Worm (Caenorhabditis elegans): ENCODE data around the gene K08H2.3.

The K08H2.3 gene

ce11 chrX:13248265-13248664 is 11.1 kb downstream of the K08H2.3 start, which contains the start of gene K08H2.7:
K08H2.7 (minus strand) TSS chrX:13248437.
- TF ChIP-seq egl-27 (tag; optimal IDR thresholded peaks at IDR 0.05) (no peak), php-3 (GFP tag; IDR thresholded peaks at IDR 0.05) (no peak), zip-11 (GFP tag; IDR thresholded peaks at IDR 0.05) (no peak), aha-1 (tag) (peak; percentile 11), nhr-41 (GFP tag; IDR thresholded peaks at IDR 0.05) (no peak), duxl-1 (tag; optimal IDR thresholded peaks at IDR 0.05; ENCODE audit: poor library complexity) (no peak)

DNA sequence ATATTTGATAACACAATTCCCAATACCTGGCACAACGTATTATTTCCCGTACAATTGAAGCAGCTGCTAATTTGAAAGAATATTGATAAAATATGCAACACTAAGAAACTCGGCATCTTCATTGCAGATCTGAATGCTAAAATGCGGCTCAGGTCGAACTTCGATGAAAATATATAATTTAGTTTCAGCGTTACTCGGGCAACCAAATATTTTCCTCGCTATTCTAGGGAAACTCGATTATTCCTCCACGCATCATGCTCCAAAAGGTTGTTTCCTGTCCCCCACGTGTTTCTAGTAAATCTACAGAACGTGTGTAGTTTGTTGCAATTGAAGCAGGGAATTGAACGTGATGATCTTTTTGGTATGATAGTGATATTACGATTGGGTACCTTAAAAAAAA is 11.9 kb downstream of the K08H2.3 start:
- TF ChIP-seq ceh-82 (tag; optimal IDR thresholded peaks at IDR 0.05) (no peak), ceh-20 (GFP tag; IDR thresholded peaks at IDR 0.05) (no peak), dmd-9 (GFP tag; IDR thresholded peaks at IDR 0.05) (no peak), nhr-48 (tag; optimal IDR thresholded peaks at IDR 0.05) (no peak), ceh-32 (tag; optimal IDR thresholded peaks at IDR 0.05; ENCODE audit: poor library complexity) (no peak), lin-29 (GFP tag; IDR thresholded peaks at IDR 0.05) (no peak), unc-62 (GFP tag; optimal IDR thresholded peaks at IDR 0.05 in 1 of 2) (peak in 1 of 2 experiments; percentile 97), unc-62 (tag; optimal IDR thresholded peaks at IDR 0.05) (no peak), dmd-8 (GFP tag; IDR thresholded peaks at IDR 0.05) (no peak), rbr-2 (tag; optimal IDR thresholded peaks at IDR 0.05) (no peak), ama-1 (optimal IDR thresholded peaks at IDR 0.05) (no peak), zfp-2 (tag; optimal IDR thresholded peaks at IDR 0.05) (no peak), cey-2 (tag; optimal IDR thresholded peaks at IDR 0.05; ENCODE audit: borderline replicate concordance, insufficient read depth) (no peak), mxl-3 (GFP tag; optimal IDR thresholded peaks at IDR 0.05) (peak; percentile 15), attf-4 (tag; optimal IDR thresholded peaks at IDR 0.05) (no peak), aha-1 (tag) (peak; percentile 23), mxl-2 (GFP tag; conservative IDR thresholded peaks at IDR 0.05) (no peak), zip-2 (tag; optimal IDR thresholded peaks at IDR 0.05) (no peak), nhr-11 (tag; optimal IDR thresholded peaks at IDR 0.05) (no peak), T26A8.4 (GFP tag; IDR thresholded peaks at IDR 0.05) (no peak)

- no peak for TF ChIP-seq duxl-1 (tag; optimal IDR thresholded peaks at IDR 0.05; ENCODE audit: poor library complexity)
- TF ChIP-seq nhr-25 (tag; optimal IDR thresholded peaks at IDR 0.05; ENCODE audit: borderline replicate concordance, insufficient read depth): peak; percentile 53
- peak; percentile 83 for TF ChIP-seq hlh-11 (tag; optimal IDR thresholded peaks at IDR 0.05)
- TF ChIP-seq lsy-2 (tag; optimal IDR thresholded peaks at IDR 0.05): peak in 1 of 2 experiments; percentile 48
- TF ChIP-seq daf-16 (GFP tag; optimal IDR thresholded peaks at IDR 0.05): peak in 1 of 2 experiments; percentile 68
- TF ChIP-seq daf-16 (tag; optimal IDR thresholded peaks at IDR 0.05): peak; percentile 95
- no peak for TF ChIP-seq zip-2 (tag; optimal IDR thresholded peaks at IDR 0.05)
- TF ChIP-seq F49E8.2 (tag; optimal IDR thresholded peaks at IDR 0.05; ENCODE audit: borderline replicate concordance): no peak
- peak; percentile 39 for TF ChIP-seq nhr-48 (tag; optimal IDR thresholded peaks at IDR 0.05)
- TF ChIP-seq ceh-28 (tag; optimal IDR thresholded peaks at IDR 0.05): no peak
- peak; percentile 92 for TF ChIP-seq dve-1 (tag; optimal IDR thresholded peaks at IDR 0.05; ENCODE audit: insufficient read depth)
- TF ChIP-seq nhr-42 (GFP tag; IDR thresholded peaks at IDR 0.05): 0 out of 2 replicates have a peak, but pooled peaks have one; percentile 15
- TF ChIP-seq nhr-28 (tag; optimal IDR thresholded peaks at IDR 0.05): peak; percentile 95
- peak; percentile 98 for TF ChIP-seq aha-1 (tag)
- no peak for TF ChIP-seq ceh-44 (GFP tag; IDR thresholded peaks at IDR 0.05)
- TF ChIP-seq mxl-3 (GFP tag; optimal IDR thresholded peaks at IDR 0.05): peak; percentile 78
- TF ChIP-seq nhr-11 (tag; optimal IDR thresholded peaks at IDR 0.05): no peak
- peak; percentile 38 to 90 for TF ChIP-seq mdl-1 (tag; optimal IDR thresholded peaks at IDR 0.05)
- peak; percentile 34; the same call in 1 of the 2 replicates for TF ChIP-seq hmg-1.1 (GFP tag; IDR thresholded peaks at IDR 0.05)
- TF ChIP-seq T26A8.4 (GFP tag; IDR thresholded peaks at IDR 0.05): no peak
- peak; percentile 84 for TF ChIP-seq hlh-30 (tag; optimal IDR thresholded peaks at IDR 0.05; ENCODE audit: insufficient read depth)
- TF ChIP-seq lim-7 (GFP tag; IDR thresholded peaks at IDR 0.05): no peak
- TF ChIP-seq mxl-2 (GFP tag; conservative IDR thresholded peaks at IDR 0.05): no peak
- peak; percentile 65; the same call in 1 of the 2 replicates for TF ChIP-seq tra-1 (GFP tag; IDR thresholded peaks at IDR 0.05)
- 0 out of 2 replicates have a peak, but pooled peaks have one; percentile 44 for TF ChIP-seq php-3 (GFP tag; IDR thresholded peaks at IDR 0.05)
- peak; percentile 83 for TF ChIP-seq dmd-6 (GFP tag; IDR thresholded peaks at IDR 0.05)
- no peak for TF ChIP-seq Y105C5A.15 (GFP tag; IDR thresholded peaks at IDR 0.05)
- TF ChIP-seq nhr-237 (tag; optimal IDR thresholded peaks at IDR 0.05): no peak
- TF ChIP-seq nhr-77 (tag; optimal IDR thresholded peaks at IDR 0.05): peak; percentile 78
- TF ChIP-seq nhr-6 (tag; optimal IDR thresholded peaks at IDR 0.05): peak; percentile 6
- peak; percentile 86 for TF ChIP-seq nhr-10 (tag; optimal IDR thresholded peaks at IDR 0.05)
- TF ChIP-seq unc-62 (GFP tag; optimal IDR thresholded peaks at IDR 0.05 in 1 of 2): peak in 1 of 2 experiments; percentile 33
- no peak for TF ChIP-seq unc-62 (tag; optimal IDR thresholded peaks at IDR 0.05)
These were observed 13.0 kb downstream of the K08H2.3 start for ce11 chrX:13250163-13250562.
